Worm (Caenorhabditis elegans): Measurements from ENCODE around the gene Y24F12A.1.

Y24F12A.1 gene

DNA sequence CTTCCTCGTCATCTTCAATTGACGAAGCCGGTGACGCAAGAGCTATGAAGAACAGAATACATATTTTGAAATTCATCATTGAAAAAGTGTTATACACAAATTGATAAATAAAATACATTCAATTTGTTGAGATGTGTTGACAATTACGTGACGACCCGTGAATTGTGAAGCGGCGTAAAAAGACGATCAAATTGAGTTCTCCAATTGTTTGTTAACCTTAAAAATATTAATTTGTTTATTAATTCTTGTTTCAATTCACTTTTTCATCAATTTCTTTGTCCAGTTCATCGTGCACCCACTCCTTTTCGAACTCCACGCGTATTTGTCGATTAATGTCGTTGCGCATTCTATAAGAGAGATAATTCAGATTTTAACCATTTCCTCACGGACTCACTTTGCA, 12.9 kb upstream of the Y24F12A.1 start, which contains the start of gene spe-36:
spe-36 (minus strand) TSS at position 101 of the 400 bp plus-strand sequence.
- no peak for TF ChIP-seq hmbx-1 (tag; optimal IDR thresholded peaks at IDR 0.05)
- TF ChIP-seq hnd-1 (tag; optimal IDR thresholded peaks at IDR 0.05) = no peak
- TF ChIP-seq aly-1 (tag; optimal IDR thresholded peaks at IDR 0.05) = no peak
- TF ChIP-seq ceh-13 (GFP tag; optimal IDR thresholded peaks at IDR 0.05) = no peak
- TF ChIP-seq tbx-11 (GFP tag; IDR thresholded peaks at IDR 0.05) = no peak
- no peak for TF ChIP-seq tra-4 (tag; optimal IDR thresholded peaks at IDR 0.05)
- TF ChIP-seq sea-1 (GFP tag; conservative IDR thresholded peaks at IDR 0.05) = no peak
- TF ChIP-seq ceh-36 (tag; optimal IDR thresholded peaks at IDR 0.05) = no peak
- no peak for TF ChIP-seq flt-1 (GFP tag; IDR thresholded peaks at IDR 0.05)
- TF ChIP-seq scrt-1 (GFP tag; IDR thresholded peaks at IDR 0.05) = no peak
- TF ChIP-seq pes-1 (GFP tag; IDR thresholded peaks at IDR 0.05) = no peak
- TF ChIP-seq ets-7 (tag; optimal IDR thresholded peaks at IDR 0.05) = no peak
- TF ChIP-seq ama-1 (optimal IDR thresholded peaks at IDR 0.05) = no peak
- no peak for TF ChIP-seq B0310.2 (tag; optimal IDR thresholded peaks at IDR 0.05)
- no peak for TF ChIP-seq hmg-4 (GFP tag; optimal IDR thresholded peaks at IDR 0.05)
- TF ChIP-seq F13C5.2 (tag; optimal IDR thresholded peaks at IDR 0.05) = no peak
- TF ChIP-seq tbx-37 (GFP tag; conservative IDR thresholded peaks at IDR 0.05) = no peak

DNA sequence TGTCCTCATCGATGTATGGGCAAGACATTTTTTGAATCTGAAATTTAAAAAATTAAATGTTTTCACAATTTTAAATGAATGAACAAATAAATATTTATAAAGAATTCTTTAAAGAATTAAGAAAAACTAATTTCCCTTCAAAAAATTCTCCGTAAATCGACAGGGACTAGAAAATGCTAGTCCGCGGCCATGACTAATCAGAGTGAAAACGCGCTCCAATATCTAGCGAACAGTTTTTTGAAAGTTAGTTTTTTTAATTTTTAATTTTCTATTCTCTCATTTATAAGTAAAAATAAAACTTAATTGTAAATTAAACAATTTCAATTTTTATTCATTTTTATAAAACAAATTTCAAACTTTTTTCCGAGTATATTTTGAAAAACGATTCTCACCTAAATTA, 12.2 kb upstream of the Y24F12A.1 start:
- TF ChIP-seq ets-7 (tag; optimal IDR thresholded peaks at IDR 0.05) (no peak), sea-1 (GFP tag; conservative IDR thresholded peaks at IDR 0.05) (no peak), pes-1 (GFP tag; IDR thresholded peaks at IDR 0.05) (0 out of 2 replicates have a peak, but pooled peaks have one; percentile 28), B0310.2 (tag; optimal IDR thresholded peaks at IDR 0.05) (no peak), tbx-37 (GFP tag; conservative IDR thresholded peaks at IDR 0.05) (peak; percentile 73; the same call in 1 of the 2 replicates), tbx-11 (GFP tag; IDR thresholded peaks at IDR 0.05) (no peak)

DNA sequence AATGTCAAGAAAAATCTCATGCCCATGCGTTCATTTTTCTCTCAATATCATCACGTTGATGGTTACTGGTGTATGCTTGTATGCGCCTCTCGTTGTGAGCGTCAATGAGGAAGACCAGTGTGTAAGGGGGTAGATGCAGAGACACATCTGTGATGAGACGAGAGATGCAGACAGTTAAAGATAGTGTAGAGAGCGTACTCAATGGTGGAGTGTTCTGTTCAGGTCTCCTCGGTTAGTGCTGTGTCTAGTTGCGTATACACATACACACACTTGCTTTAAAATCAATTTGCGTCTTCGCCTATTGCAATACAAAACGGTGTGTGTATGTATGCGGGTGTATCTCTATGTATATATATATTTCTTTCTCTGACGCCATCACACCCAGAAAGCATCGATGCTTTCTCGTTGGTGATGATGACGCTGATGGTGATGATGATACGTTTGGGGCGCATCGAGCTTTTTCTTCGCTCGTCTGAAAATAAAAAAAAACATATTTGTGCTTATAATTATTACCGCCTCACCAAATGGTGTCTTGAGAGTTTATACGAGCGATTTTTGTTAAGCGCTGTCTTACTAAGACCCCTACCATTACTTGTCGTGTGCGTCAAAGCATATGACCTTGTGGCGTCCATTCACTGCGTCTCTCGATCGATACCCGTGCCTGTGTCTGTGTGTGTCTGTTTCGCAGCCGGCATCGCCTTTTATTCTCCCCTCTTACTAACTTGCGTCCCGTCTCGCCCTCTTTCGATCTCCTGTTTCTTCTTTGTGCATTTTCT, 11.5 kb upstream of the Y24F12A.1 start, which contains the start of gene F40F11.3:
F40F11.3 (minus strand) TSS at position 589 of the 776 bp plus-strand sequence.
- TF ChIP-seq tbx-11 (GFP tag; IDR thresholded peaks at IDR 0.05) (0 out of 2 replicates have a peak, but pooled peaks have one; percentile 14), sea-1 (GFP tag; conservative IDR thresholded peaks at IDR 0.05) (no peak), hmbx-1 (tag; optimal IDR thresholded peaks at IDR 0.05) (no peak), ets-7 (tag; optimal IDR thresholded peaks at IDR 0.05) (no peak), F13C5.2 (tag; optimal IDR thresholded peaks at IDR 0.05) (peak; percentile 64), hmg-4 (GFP tag; optimal IDR thresholded peaks at IDR 0.05) (peak; percentile 38)

DNA sequence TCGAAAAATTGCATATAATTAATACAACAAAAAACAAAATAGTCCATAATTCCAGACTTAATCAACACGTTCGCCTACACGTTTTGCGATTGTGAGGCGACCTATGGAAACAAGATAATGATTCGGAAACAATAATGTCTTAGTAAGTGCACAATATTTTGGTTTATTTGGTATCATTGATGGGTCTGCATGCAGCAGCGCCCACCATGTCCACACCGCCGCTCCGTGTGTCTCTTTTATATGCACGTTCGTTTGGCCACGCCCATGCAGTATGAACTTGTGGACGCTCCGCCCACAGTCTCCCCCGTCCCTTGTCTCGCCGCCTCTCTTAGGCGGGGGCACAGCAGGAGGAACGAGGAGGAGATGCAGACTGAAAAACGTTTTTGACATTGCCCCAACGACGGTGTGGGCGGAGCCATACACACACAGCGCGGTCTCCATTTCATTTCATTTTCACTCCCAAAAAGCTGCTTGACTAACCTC, 10.8 kb upstream of the Y24F12A.1 start, which contains the start of gene mig-38:
mig-38 (plus strand) TSS at position 54 of the 483 bp plus-strand sequence.
- TF ChIP-seq sea-1 (GFP tag; conservative IDR thresholded peaks at IDR 0.05) (peak; percentile 48; the same call in 1 of the 2 replicates), flt-1 (GFP tag; IDR thresholded peaks at IDR 0.05) (no peak), hmg-4 (GFP tag; optimal IDR thresholded peaks at IDR 0.05) (peak; percentile 45), ceh-36 (tag; optimal IDR thresholded peaks at IDR 0.05) (no peak), tbx-37 (GFP tag; conservative IDR thresholded peaks at IDR 0.05) (no peak)

DNA sequence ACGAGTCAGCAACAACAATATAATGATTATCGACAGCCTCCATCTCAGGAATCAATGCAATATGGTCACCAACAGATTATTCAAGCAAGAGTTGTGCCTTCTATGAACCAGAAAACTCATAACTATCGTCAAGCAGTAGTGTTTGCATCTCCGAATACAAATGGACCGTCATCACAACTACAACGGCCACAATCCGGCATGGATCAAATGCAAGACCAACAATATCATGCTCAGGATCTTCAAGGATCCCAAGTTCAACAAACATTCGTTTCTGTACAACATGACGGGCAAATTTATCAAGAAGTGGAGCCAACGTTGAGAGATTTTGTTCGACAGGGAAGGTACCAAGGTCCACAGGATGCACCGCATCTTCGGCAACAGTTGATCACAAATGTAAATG, 8.0 kb upstream of the Y24F12A.1 start:
- TF ChIP-seq hnd-1 (tag; optimal IDR thresholded peaks at IDR 0.05) (no peak), hmbx-1 (tag; optimal IDR thresholded peaks at IDR 0.05) (no peak), tbx-37 (GFP tag; conservative IDR thresholded peaks at IDR 0.05) (no peak), pes-1 (GFP tag; IDR thresholded peaks at IDR 0.05) (no peak), ets-7 (tag; optimal IDR thresholded peaks at IDR 0.05) (no peak), hmg-4 (GFP tag; optimal IDR thresholded peaks at IDR 0.05) (no peak)

DNA sequence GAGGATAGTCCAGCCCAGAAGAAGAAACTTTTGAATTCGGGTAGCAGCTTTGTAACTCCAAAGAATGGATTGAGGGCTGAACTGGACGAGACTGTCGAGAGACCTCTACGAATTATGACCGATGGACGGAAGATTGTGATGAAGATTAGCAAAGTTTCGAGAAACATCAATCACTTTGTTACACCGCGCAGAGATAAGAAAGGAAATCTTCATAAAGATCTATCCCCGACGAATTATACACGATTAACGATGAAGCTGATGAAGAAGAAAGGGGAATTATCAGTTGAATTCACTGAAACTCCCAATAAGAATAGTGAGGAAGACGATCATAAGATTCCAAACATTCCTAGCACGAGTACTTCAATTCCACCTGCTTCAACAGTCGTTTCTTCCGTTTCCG, 5.3 kb upstream of the Y24F12A.1 start:
- TF ChIP-seq flt-1 (GFP tag; IDR thresholded peaks at IDR 0.05) = no peak
- no peak for TF ChIP-seq sea-1 (GFP tag; conservative IDR thresholded peaks at IDR 0.05)
- no peak for TF ChIP-seq pes-1 (GFP tag; IDR thresholded peaks at IDR 0.05)
- TF ChIP-seq F13C5.2 (tag; optimal IDR thresholded peaks at IDR 0.05) = no peak
- TF ChIP-seq hnd-1 (tag; optimal IDR thresholded peaks at IDR 0.05) = no peak

DNA sequence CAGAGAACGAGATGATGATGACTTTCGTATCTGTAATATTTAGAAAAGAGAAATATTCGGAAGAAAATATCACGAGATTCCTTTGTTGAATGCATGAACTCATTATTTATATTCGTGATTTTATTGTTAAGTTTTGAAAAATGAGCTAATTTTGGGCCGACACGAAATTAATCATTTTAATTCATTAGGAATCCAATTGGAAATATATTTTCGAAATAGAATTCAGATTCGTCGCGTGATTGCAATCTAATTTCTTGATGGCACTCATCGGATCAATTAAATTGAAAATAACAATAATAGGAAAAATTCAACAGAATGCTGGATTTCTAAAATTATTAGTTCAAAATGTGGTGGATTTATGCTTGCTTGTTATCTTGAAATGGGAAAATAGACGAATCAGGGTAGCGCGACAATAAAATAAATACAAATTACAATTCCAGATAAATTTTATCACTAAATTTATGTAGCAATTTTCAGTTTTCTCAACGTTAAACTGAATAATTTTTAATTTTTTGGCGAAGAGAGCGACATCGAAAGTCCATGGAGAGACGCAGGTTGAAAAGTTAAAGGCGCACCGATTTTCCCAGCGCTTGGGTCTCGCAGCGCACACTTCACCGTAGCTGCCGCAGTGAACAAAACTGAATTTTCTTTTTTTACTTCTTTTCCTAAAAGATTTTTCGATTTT, 3.2 kb upstream of the Y24F12A.1 start:
- TF ChIP-seq ceh-36 (tag; optimal IDR thresholded peaks at IDR 0.05) (peak; percentile 11), F13C5.2 (tag; optimal IDR thresholded peaks at IDR 0.05) (peak; percentile 72), scrt-1 (GFP tag; IDR thresholded peaks at IDR 0.05) (no peak; the same call in 1 of the 2 replicates), B0310.2 (tag; optimal IDR thresholded peaks at IDR 0.05) (peak; percentile 79), sea-1 (GFP tag; conservative IDR thresholded peaks at IDR 0.05) (no peak), tra-4 (tag; optimal IDR thresholded peaks at IDR 0.05) (peak; percentile 41), ama-1 (optimal IDR thresholded peaks at IDR 0.05) (peak; percentile 71), tbx-37 (GFP tag; conservative IDR thresholded peaks at IDR 0.05) (peak; percentile 30), aly-1 (tag; optimal IDR thresholded peaks at IDR 0.05) (no peak), flt-1 (GFP tag; IDR thresholded peaks at IDR 0.05) (0 out of 2 replicates have a peak, but pooled peaks have one; percentile 12), hmbx-1 (tag; optimal IDR thresholded peaks at IDR 0.05) (peak; percentile 14), hmg-4 (GFP tag; optimal IDR thresholded peaks at IDR 0.05) (peak; percentile 23), ets-7 (tag; optimal IDR thresholded peaks at IDR 0.05) (no peak), hnd-1 (tag; optimal IDR thresholded peaks at IDR 0.05) (peak; percentile 13), pes-1 (GFP tag; IDR thresholded peaks at IDR 0.05) (peak; percentile 38; the same call in 1 of the 2 replicates)

Measured in whole organism, early embryonic.